Worm (Caenorhabditis elegans): ENCODE data around the gene nduf-2.2.

Gene nduf-2.2

DNA sequence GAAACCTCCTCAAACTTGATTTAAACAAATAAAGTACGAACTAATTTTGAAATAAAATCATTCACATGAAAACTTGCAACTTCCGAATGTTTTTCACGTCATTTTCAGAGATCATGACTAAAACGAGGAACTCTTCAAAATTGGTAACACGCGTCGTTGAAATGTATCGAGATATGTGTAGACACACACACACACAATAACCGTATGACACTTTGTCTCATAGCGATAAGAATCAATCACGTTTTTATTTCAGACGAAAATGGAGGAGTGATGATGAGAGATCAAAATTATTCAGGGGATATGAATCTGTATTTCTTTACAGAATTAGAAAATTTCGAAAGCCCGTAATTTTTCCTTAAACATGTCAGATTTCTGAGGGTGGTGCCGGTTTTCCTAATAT lies 42.3 kb upstream of the nduf-2.2 start:
- TF ChIP-seq mcd-1 (GFP tag; IDR thresholded peaks at IDR 0.05) (no peak), Y53F4B.3 (GFP tag; IDR thresholded peaks at IDR 0.05) (no peak), snpc-3.4 (tag; optimal IDR thresholded peaks at IDR 0.05) (no peak), ama-1 (optimal IDR thresholded peaks at IDR 0.05) (no peak), ama-1 (GFP tag; optimal IDR thresholded peaks at IDR 0.05) (no peak), attf-5 (GFP tag; optimal IDR thresholded peaks at IDR 0.05) (peak; percentile 6), nhr-179 (tag; optimal IDR thresholded peaks at IDR 0.05) (no peak), hmg-1.2 (GFP tag; IDR thresholded peaks at IDR 0.05) (no peak), nfya-2 (GFP tag; IDR thresholded peaks at IDR 0.05) (no peak), atf-7 (tag; optimal IDR thresholded peaks at IDR 0.05) (peak; percentile 17), chd-7 (tag; optimal IDR thresholded peaks at IDR 0.05) (no peak), cebp-1 (GFP tag; IDR thresholded peaks at IDR 0.05) (no peak), cebp-1 (tag; optimal IDR thresholded peaks at IDR 0.05) (peak; percentile 35), nhr-80 (tag; optimal IDR thresholded peaks at IDR 0.05) (peak; percentile 20), hmg-20 (GFP tag; IDR thresholded peaks at IDR 0.05) (no peak), F39B2.1 (GFP tag; IDR thresholded peaks at IDR 0.05) (no peak), die-1 (tag; optimal IDR thresholded peaks at IDR 0.05) (no peak), aptf-2 (GFP tag; conservative IDR thresholded peaks at IDR 0.05) (no peak)

DNA sequence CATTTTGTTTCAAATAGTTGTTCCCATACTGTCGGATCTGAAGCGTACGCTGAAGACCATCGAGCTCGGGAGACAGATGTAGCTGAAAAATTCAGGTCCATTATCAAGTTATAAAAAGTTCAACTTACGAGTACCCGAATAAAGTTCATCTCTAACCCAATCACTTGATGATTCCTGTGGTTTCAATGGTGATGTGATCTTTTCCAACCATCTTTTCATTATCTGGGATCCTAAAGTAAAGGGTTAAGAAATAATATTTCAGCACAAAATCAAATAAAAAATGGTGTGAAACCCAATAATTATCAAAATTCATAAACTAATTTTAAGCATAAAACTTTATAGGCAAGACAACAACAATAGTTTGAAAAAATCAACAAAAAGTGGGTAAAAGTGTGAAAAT lies 37.8 kb upstream of the nduf-2.2 start, which contains the start of gene C05D11.8:
Gene C05D11.8 (minus strand): TSS at position 101 of the 400 bp plus-strand sequence.
- TF ChIP-seq nhr-27 (tag; optimal IDR thresholded peaks at IDR 0.05), result no peak
- no peak for TF ChIP-seq ceh-27 (GFP tag; optimal IDR thresholded peaks at IDR 0.05)
- no peak for TF ChIP-seq ama-1 (optimal IDR thresholded peaks at IDR 0.05)
- no peak for TF ChIP-seq ama-1 (GFP tag; optimal IDR thresholded peaks at IDR 0.05)
- no peak for TF ChIP-seq hmg-20 (GFP tag; IDR thresholded peaks at IDR 0.05)
- TF ChIP-seq lin-35 (GFP tag; optimal IDR thresholded peaks at IDR 0.05), result no peak
- no peak for TF ChIP-seq nfya-1 (tag; optimal IDR thresholded peaks at IDR 0.05; ENCODE audit: borderline replicate concordance, insufficient read depth)
- TF ChIP-seq K12H6.12 (tag; optimal IDR thresholded peaks at IDR 0.05), result no peak

DNA sequence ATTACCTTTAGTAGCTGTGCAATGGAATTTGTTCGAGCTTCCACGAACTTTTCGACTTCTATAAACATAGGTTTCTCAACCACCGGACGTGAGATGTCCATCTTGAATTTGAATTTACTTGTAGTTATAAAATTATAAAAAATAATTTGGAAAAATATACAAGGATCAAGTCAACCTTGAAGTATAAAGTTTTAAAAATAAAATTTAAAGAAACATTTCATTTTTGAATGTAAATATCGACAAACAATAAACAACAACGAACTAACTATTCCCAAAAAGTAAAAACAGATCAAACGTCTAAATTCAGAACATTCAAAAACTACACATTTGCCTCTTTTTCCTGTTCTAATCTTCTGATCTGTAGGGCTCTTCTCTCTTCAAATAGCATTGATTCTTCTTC lies 34.2 kb upstream of the nduf-2.2 start, which contains the start of gene popl-1:
Gene popl-1 (minus strand): TSS at position 101 of the 400 bp plus-strand sequence.
- TF ChIP-seq ztf-6 (GFP tag; IDR thresholded peaks at IDR 0.05) (no peak), mes-4 (tag; optimal IDR thresholded peaks at IDR 0.05) (no peak), F37B4.10 (GFP tag; IDR thresholded peaks at IDR 0.05) (no peak), snpc-3.4 (tag; optimal IDR thresholded peaks at IDR 0.05) (no peak), ceh-58 (GFP tag; IDR thresholded peaks at IDR 0.05) (no peak), F49E8.2 (tag; optimal IDR thresholded peaks at IDR 0.05; ENCODE audit: insufficient read depth) (no peak), B0261.1 (tag; optimal IDR thresholded peaks at IDR 0.05) (no peak), Y56A3A.18 (GFP tag; IDR thresholded peaks at IDR 0.05) (no peak), lir-1 (GFP tag; conservative IDR thresholded peaks at IDR 0.05) (no peak), nfyb-1 (GFP tag; IDR thresholded peaks at IDR 0.05) (no peak), lag-1 (GFP tag; IDR thresholded peaks at IDR 0.05) (no peak), gei-17 (GFP tag; optimal IDR thresholded peaks at IDR 0.05) (no peak), dpl-1 (GFP tag; optimal IDR thresholded peaks at IDR 0.05) (no peak), C06A6.2 (GFP tag; conservative IDR thresholded peaks at IDR 0.05) (no peak), B0336.3 (GFP tag; IDR thresholded peaks at IDR 0.05) (no peak), lin-40 (tag; optimal IDR thresholded peaks at IDR 0.05) (no peak), repo-1 (tag; optimal IDR thresholded peaks at IDR 0.05) (no peak), Y53F4B.3 (GFP tag; IDR thresholded peaks at IDR 0.05) (no peak), zfh-2 (GFP tag; conservative IDR thresholded peaks at IDR 0.05) (no peak)

All from whole organism, young adult.